Fruit fly (Drosophila melanogaster) whole organism, embryonic: ENCODE results near the gene CG13373.
A peak's percentile ranks its signal among the peaks of the same experiment; 100 is the strongest.

Experiments used
- Bgb ChIP-seq: fragments of 200-800 bp; sonication (Bioruptor generic); IDR thresholded peaks from 2 replicates; pipeline ENCODE4 v1.3.6; 2022; ENCODE audit warnings: missing biosample characterization, missing genetic modification characterization; ENCODE audit not compliant: partially characterized antibody
- CG10654 ChIP-seq: fragments of 200-800 bp; sonication (Bioruptor generic); optimal IDR thresholded peaks from 2 replicates; lab custom pipeline; 2016; ENCODE audit warnings: missing biosample characterization, missing genetic modification characterization
- CG11504 ChIP-seq: fragments of 200-800 bp; sonication (Bioruptor generic); optimal IDR thresholded peaks from 3 replicates; lab custom pipeline; 2019; ENCODE audit warnings: missing biosample characterization, mild to moderate bottlenecking, missing genetic modification characterization, moderate library complexity
- CG11560 ChIP-seq: fragments of 200-800 bp; sonication (Bioruptor generic); IDR thresholded peaks from 3 replicates; pipeline ENCODE4 v1.3.6; 2022; ENCODE audit warnings: missing biosample characterization, missing genetic modification characterization
- CG1233 ChIP-seq: fragments of 200-800 bp; sonication (Bioruptor generic); optimal IDR thresholded peaks from 4 replicates; lab custom pipeline; 2018; ENCODE audit warnings: missing biosample characterization, mild to moderate bottlenecking, missing genetic modification characterization
- CG1603 ChIP-seq: fragments of 200-800 bp; sonication (Bioruptor generic); optimal IDR thresholded peaks from 2 replicates; lab custom pipeline; 2019; ENCODE audit warnings: missing biosample characterization, mild to moderate bottlenecking, missing genetic modification characterization, moderate library complexity
- CG17912 ChIP-seq: fragments of 200-800 bp; sonication (Bioruptor generic); optimal IDR thresholded peaks from 2 replicates; lab custom pipeline; 2018; ENCODE audit warnings: missing biosample characterization, mild to moderate bottlenecking, missing genetic modification characterization
- CG18599 ChIP-seq: fragments of 200-800 bp; sonication (Bioruptor generic); optimal IDR thresholded peaks from 3 replicates; lab custom pipeline; 2017; ENCODE audit warnings: missing biosample characterization, missing genetic modification characterization, mild to moderate bottlenecking, moderate library complexity, missing genetic modification reagents
- CG2116 ChIP-seq: fragments of 200-800 bp; sonication (Bioruptor generic); optimal IDR thresholded peaks from 3 replicates; lab custom pipeline; 2018; ENCODE audit warnings: missing biosample characterization, mild to moderate bottlenecking, missing genetic modification characterization
- CG2199 ChIP-seq: fragments of 200-800 bp; sonication (Bioruptor generic); IDR thresholded peaks from 3 replicates; pipeline ENCODE4 v1.3.6; 2022; ENCODE audit warnings: missing biosample characterization, missing genetic modification characterization
- CG3995 ChIP-seq: fragments of 200-800 bp; sonication (Bioruptor generic); optimal IDR thresholded peaks from 3 replicates; lab custom pipeline; 2016; ENCODE audit warnings: missing biosample characterization, missing genetic modification characterization
- CG4424 ChIP-seq: fragments of 200-800 bp; sonication (Bioruptor generic); optimal IDR thresholded peaks from 3 replicates; lab custom pipeline; 2016; ENCODE audit warnings: missing biosample characterization, missing genetic modification characterization
- CG6254 ChIP-seq: fragments of 200-800 bp; sonication (Bioruptor generic); optimal IDR thresholded peaks from 3 replicates; lab custom pipeline; 2017; ENCODE audit warnings: mild to moderate bottlenecking, missing biosample characterization, missing genetic modification reagents, missing genetic modification characterization
- CG6654 ChIP-seq: fragments of 200-800 bp; sonication (Bioruptor generic); optimal IDR thresholded peaks from 2 replicates; lab custom pipeline; 2017; ENCODE audit warnings: missing biosample characterization, mild to moderate bottlenecking, missing genetic modification characterization
- CG6683 ChIP-seq: fragments of 200-800 bp; sonication (Bioruptor generic); optimal IDR thresholded peaks from 2 replicates; lab custom pipeline; 2017; ENCODE audit warnings: missing biosample characterization, mild to moderate bottlenecking, missing genetic modification characterization, missing genetic modification reagents
- CG6854 ChIP-seq: fragments of 200-800 bp; sonication (Bioruptor generic); optimal IDR thresholded peaks from 3 replicates; lab custom pipeline; 2017; ENCODE audit warnings: missing biosample characterization, mild to moderate bottlenecking, missing genetic modification characterization
- CHES-1-like ChIP-seq: fragments of 200-800 bp; sonication (Bioruptor generic); optimal IDR thresholded peaks from 2 replicates; lab custom pipeline; 2016; ENCODE audit warnings: missing biosample characterization, missing genetic modification characterization
- Deaf1 ChIP-seq: fragments of 200-800 bp; optimal IDR thresholded peaks from 3 replicates; lab custom pipeline; 2019; ENCODE audit warnings: missing biosample characterization, mild to moderate bottlenecking, missing genetic modification characterization, moderate library complexity
- Doc3 ChIP-seq: fragments of 200-800 bp; sonication (Bioruptor generic); IDR thresholded peaks from 3 replicates; pipeline ENCODE4 v1.3.6; 2022; ENCODE audit warnings: missing biosample characterization, missing genetic modification characterization; ENCODE audit not compliant: partially characterized antibody
- Dp ChIP-seq: fragments of 200-800 bp; sonication (Bioruptor generic); optimal IDR thresholded peaks from 2 replicates; lab custom pipeline; 2018; ENCODE audit warnings: missing biosample characterization, mild to moderate bottlenecking, missing genetic modification characterization, moderate library complexity
- Fer2 ChIP-seq: fragments of 200-800 bp; sonication (Bioruptor generic); optimal IDR thresholded peaks from 2 replicates; lab custom pipeline; 2018; ENCODE audit warnings: missing biosample characterization, mild to moderate bottlenecking, missing genetic modification characterization, moderate library complexity
- Gug ChIP-seq: fragments of 200-800 bp; sonication (Bioruptor generic); IDR thresholded peaks from 4 replicates; pipeline ENCODE4 v1.3.6; 2022; ENCODE audit warnings: missing biosample characterization, missing genetic modification characterization
- MTF-1 ChIP-seq: fragments of 200-800 bp; sonication (Bioruptor generic); optimal IDR thresholded peaks from 2 replicates; lab custom pipeline; 2018; ENCODE audit warnings: missing biosample characterization, mild to moderate bottlenecking, missing genetic modification characterization, borderline replicate concordance
- Mad ChIP-seq: fragments of 200-800 bp; sonication (Bioruptor generic); optimal IDR thresholded peaks from 2 replicates; lab custom pipeline; 2016; ENCODE audit warnings: missing biosample characterization, missing genetic modification characterization
- Mes4 ChIP-seq: fragments of 200-800 bp; sonication (Bioruptor generic); optimal IDR thresholded peaks from 2 replicates; lab custom pipeline; 2016; ENCODE audit warnings: missing biosample characterization, missing genetic modification characterization
- NC2α ChIP-seq: fragments of 200-800 bp; sonication (Bioruptor generic); optimal IDR thresholded peaks from 2 replicates; lab custom pipeline; 2016; ENCODE audit warnings: missing biosample characterization, missing genetic modification characterization
- Oli ChIP-seq: fragments of 200-800 bp; sonication (Bioruptor generic); optimal IDR thresholded peaks from 2 replicates; lab custom pipeline; 2018; ENCODE audit warnings: missing biosample characterization, mild to moderate bottlenecking, missing genetic modification characterization, moderate library complexity
- Sox102F ChIP-seq: fragments of 200-800 bp; sonication (Bioruptor generic); optimal IDR thresholded peaks from 2 replicates; lab custom pipeline; 2018; ENCODE audit warnings: missing biosample characterization, mild to moderate bottlenecking, missing genetic modification characterization, moderate library complexity
- Sry-β ChIP-seq: fragments of 200-800 bp; sonication (Bioruptor generic); optimal IDR thresholded peaks from 2 replicates; lab custom pipeline; 2018; ENCODE audit warnings: missing biosample characterization, mild to moderate bottlenecking, missing genetic modification characterization, moderate library complexity
- bigmax ChIP-seq: fragments of 200-800 bp; sonication (Bioruptor generic); optimal IDR thresholded peaks from 2 replicates; lab custom pipeline; 2018; ENCODE audit warnings: missing biosample characterization, mild to moderate bottlenecking, missing genetic modification characterization
- btn ChIP-seq: fragments of 200-800 bp; sonication (Bioruptor generic); optimal IDR thresholded peaks from 2 replicates; lab custom pipeline; 2016; ENCODE audit warnings: missing biosample characterization, missing genetic modification characterization
- cg ChIP-seq: fragments of 200-800 bp; sonication (Bioruptor generic); optimal IDR thresholded peaks from 3 replicates; lab custom pipeline; 2019; ENCODE audit warnings: missing biosample characterization, mild to moderate bottlenecking, missing genetic modification characterization, moderate library complexity
- cwo ChIP-seq: fragments of 200-800 bp; sonication (Bioruptor generic); optimal IDR thresholded peaks from 3 replicates; lab custom pipeline; 2017; ENCODE audit warnings: missing biosample characterization, missing genetic modification characterization, mild to moderate bottlenecking, moderate library complexity, missing genetic modification reagents
- dan ChIP-seq: fragments of 200-800 bp; sonication (Bioruptor generic); IDR thresholded peaks from 2 replicates; pipeline ENCODE4 v1.3.6; 2022; ENCODE audit warnings: missing biosample characterization, missing genetic modification characterization
- danr ChIP-seq: fragments of 200-800 bp; sonication (Bioruptor generic); IDR thresholded peaks from 2 replicates; pipeline ENCODE4 v1.3.6; 2022; ENCODE audit warnings: missing biosample characterization, missing genetic modification characterization
- ems ChIP-seq: fragments of 200-800 bp; sonication (Bioruptor generic); optimal IDR thresholded peaks from 3 replicates; lab custom pipeline; 2016; ENCODE audit warnings: missing biosample characterization, missing genetic modification characterization
- gro ChIP-seq: fragments of 200-800 bp; sonication (Bioruptor generic); optimal IDR thresholded peaks from 2 replicates; lab custom pipeline; 2016; ENCODE audit warnings: missing biosample characterization, missing genetic modification characterization
- hth ChIP-seq: fragments of >200 bp; optimal IDR thresholded peaks from 2 replicates; lab custom pipeline; 2017; ENCODE audit warnings: inconsistent platforms
- klu ChIP-seq: fragments of 200-800 bp; sonication (Bioruptor generic); IDR thresholded peaks from 2 replicates; pipeline ENCODE4 v1.3.6; 2022; ENCODE audit warnings: missing biosample characterization, missing genetic modification characterization
- mld ChIP-seq: fragments of 200-800 bp; sonication (Bioruptor generic); IDR thresholded peaks from 3 replicates; pipeline ENCODE4 v1.3.6; 2022; ENCODE audit warnings: missing biosample characterization, missing genetic modification characterization; ENCODE audit not compliant: partially characterized antibody
- nerfin-1 ChIP-seq: fragments of 200-800 bp; sonication (Bioruptor generic); optimal IDR thresholded peaks from 3 replicates; lab custom pipeline; 2019; ENCODE audit warnings: missing biosample characterization, mild to moderate bottlenecking, missing genetic modification characterization, moderate library complexity
- org-1 ChIP-seq: fragments of 200-800 bp; sonication (Bioruptor generic); optimal IDR thresholded peaks from 2 replicates; lab custom pipeline; 2017; ENCODE audit warnings: missing biosample characterization, missing genetic modification characterization
- sens-2 ChIP-seq: fragments of 200-800 bp; sonication (Bioruptor generic); IDR thresholded peaks from 2 replicates; pipeline ENCODE4 v1.3.6; 2022; ENCODE audit warnings: missing biosample characterization, missing genetic modification characterization
- sim ChIP-seq: fragments of 200-800 bp; sonication (Bioruptor generic); IDR thresholded peaks from 2 replicates; pipeline ENCODE4 v1.3.6; 2022; ENCODE audit warnings: missing biosample characterization, missing genetic modification characterization
- unpg ChIP-seq: fragments of 200-800 bp; sonication (Bioruptor generic); optimal IDR thresholded peaks from 3 replicates; lab custom pipeline; 2018; ENCODE audit warnings: missing biosample characterization, mild to moderate bottlenecking, missing genetic modification characterization, moderate library complexity
- vvl ChIP-seq: fragments of 200-800 bp; sonication (Bioruptor generic); IDR thresholded peaks from 2 replicates; pipeline ENCODE4 v1.3.6; 2022; ENCODE audit warnings: missing biosample characterization, missing genetic modification characterization
- zen2 ChIP-seq: fragments of 200-800 bp; sonication (Bioruptor generic); IDR thresholded peaks from 3 replicates; pipeline ENCODE4 v1.3.6; 2022; ENCODE audit warnings: missing biosample characterization, missing genetic modification characterization; ENCODE audit not compliant: partially characterized antibody
- zfh1 ChIP-seq: fragments of 200-800 bp; sonication (Bioruptor generic); IDR thresholded peaks from 3 replicates; pipeline ENCODE4 v1.3.6; 2022; ENCODE audit warnings: missing biosample characterization, missing genetic modification characterization

The CG13373 gene

dm6 chrX:493445-494190, 16.8 kb downstream of the CG13373 start, which contains the start of gene CG17896 (continued):
- TF ChIP-seq CG18599 (GFP tag; lab: Kevin White, UChicago) (peak; percentile 99), Sox102F (GFP tag; lab: Kevin White, UChicago) (peak; percentile 97), zfh1 (GFP tag; lab: Robert Waterston, UW) (peak; percentile 97), zen2 (GFP tag; lab: Robert Waterston, UW) (no peak), CG6854 (GFP tag; lab: Kevin White, UChicago) (peak; percentile 97), unpg (GFP tag; lab: Kevin White, UChicago) (peak; percentile 97), Sry-β (GFP tag; lab: Kevin White, UChicago) (no peak), Fer2 (tag; lab: Kevin White, UChicago) (peak; percentile 92), CG10654 (GFP tag; lab: Kevin White, UChicago) (peak; percentile 97), cg (GFP tag; lab: Kevin White, UChicago) (peak; percentile 96), CG2199 (GFP tag; lab: Robert Waterston, UW) (peak; percentile 86; the same call in 2 of the 3 replicates), CHES-1-like (GFP tag; lab: Kevin White, UChicago) (peak; percentile 99), bigmax (GFP tag; lab: Kevin White, UChicago) (peak; percentile 65), Gug (GFP tag; lab: Robert Waterston, UW) (peak; percentile 99), org-1 (peak; percentile 98), sens-2 (GFP tag; lab: Robert Waterston, UW) (peak; percentile 89), vvl (GFP tag; lab: Robert Waterston, UW) (peak; percentile 98), mld (GFP tag; lab: Robert Waterston, UW) (no peak), Mad (peak; percentile 97), CG1233 (GFP tag; lab: Kevin White, UChicago) (peak; percentile 95), Deaf1 (peak; percentile 80), btn (GFP tag; lab: Kevin White, UChicago) (peak; percentile 92), CG3995 (GFP tag; lab: Kevin White, UChicago) (peak; percentile 85), dan (GFP tag; lab: Robert Waterston, UW) (peak; percentile 73; the same call in 1 of the 2 replicates), nerfin-1 (tag; lab: Kevin White, UChicago) (peak; percentile 85), hth (no peak), Dp (GFP tag; lab: Kevin White, UChicago) (peak; percentile 15), MTF-1 (GFP tag; lab: Kevin White, UChicago) (peak; percentile 90), CG11504 (tag; lab: Kevin White, UChicago) (peak; percentile 96), CG11560 (tag; lab: Robert Waterston, UW) (peak; percentile 94), klu (peak; percentile 97), Oli (peak; percentile 97), gro (GFP tag; lab: Kevin White, UChicago) (peak; percentile 99), ems (GFP tag; lab: Kevin White, UChicago) (peak; percentile 98), CG1603 (tag; lab: Kevin White, UChicago) (peak; percentile 98), sim (GFP tag; lab: Robert Waterston, UW) (peak; percentile 82), cwo (GFP tag; lab: Kevin White, UChicago) (peak; percentile 96), CG6683 (GFP tag; lab: Kevin White, UChicago) (peak; percentile 93), NC2α (peak; percentile 97), CG17912 (GFP tag; lab: Kevin White, UChicago) (peak; percentile 50), Doc3 (GFP tag; lab: Robert Waterston, UW) (0 out of 3 replicates have a peak, but pooled peaks have one; percentile 44), Bgb (GFP tag; lab: Robert Waterston, UW) (no peak; the same call in 1 of the 2 replicates), CG6254 (GFP tag; lab: Kevin White, UChicago) (peak; percentile 86), danr (GFP tag; lab: Robert Waterston, UW) (peak; percentile 97), Mes4 (GFP tag; lab: Kevin White, UChicago) (peak; percentile 93), CG6654 (GFP tag; lab: Kevin White, UChicago) (peak; percentile 84), CG2116 (GFP tag; lab: Kevin White, UChicago) (peak; percentile 75), CG4424 (peak; percentile 96)
